Worm (Caenorhabditis elegans) whole organism, L3 larva: ENCODE data around the gene sup-26.

Experiments
- ceh-9 ChIP-seq: sonication (generic microtip); optimal IDR thresholded peaks from 2 replicates; lab custom pipeline; 2018; ENCODE audit warnings: missing biosample characterization, missing genetic modification characterization
- elt-2 ChIP-seq: sonication (generic microtip); optimal IDR thresholded peaks from 2 replicates; lab custom pipeline; 2016; ENCODE audit warnings: missing genetic modification reagents, mild to moderate bottlenecking, missing genetic modification characterization, missing compliant biosample characterization
- jun-1 ChIP-seq: fragments of 150-350 bp; optimal IDR thresholded peaks from 2 replicates; lab custom pipeline; 2014; ENCODE audit warnings: missing biosample characterization, missing genetic modification reagents, missing genetic modification characterization

DNA sequence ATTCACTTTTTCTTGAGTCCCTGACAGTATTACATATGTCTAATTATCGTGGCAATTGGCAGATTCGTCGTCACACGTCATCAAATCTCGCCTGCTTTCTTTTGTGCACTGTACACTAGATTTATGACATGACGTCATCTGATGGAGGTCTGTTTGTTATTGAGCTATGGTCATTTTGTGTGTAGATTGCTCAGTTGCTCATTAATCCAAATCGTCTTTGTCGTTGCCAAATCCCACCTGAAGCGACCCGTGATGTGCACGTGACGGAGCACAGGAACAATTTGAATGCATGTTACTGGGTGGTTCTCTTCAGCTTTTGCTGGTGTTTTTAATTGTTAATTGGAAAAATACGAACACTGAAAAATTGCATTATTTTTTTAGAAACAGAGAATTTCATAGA lies 7.2 kb downstream of the sup-26 start:
- TF ChIP-seq elt-2 (tag; lab: Kevin White, UChicago) (no peak), jun-1 (tag; lab: Kevin White, UChicago) (no peak), ceh-9 (tag; lab: Kevin White, UChicago) (no peak)
